ENCODE assay signal across 1 fruit fly cellular context in genomic region chrX:9456384-9456783, dm6.
TF ChIP-seq lines count a peak whose summit lies in the region.

No protein-coding gene starts in this region.

TF ChIP-seq in whole organism, embryonic, 481 proteins besides CTCF, POLR2A, EP300 and RAD21 (continued from another document):
- TF ChIP-seq Blimp-1 (GFP tag; optimal IDR thresholded peaks at IDR 0.05; lab: Kevin White, UChicago) (peak; percentile 6), CG11696 (GFP tag; IDR thresholded peaks at IDR 0.05; lab: Robert Waterston, UW) (no peak), CG2712 (tag; optimal IDR thresholded peaks at IDR 0.05; lab: Kevin White, UChicago) (peak; percentile 6), stc (GFP tag; IDR thresholded peaks at IDR 0.05; lab: Robert Waterston, UW) (no peak), Taf1 (GFP tag; IDR thresholded peaks at IDR 0.05; lab: Robert Waterston, UW) (no peak), HLH3B (GFP tag; IDR thresholded peaks at IDR 0.05; lab: Robert Waterston, UW) (no peak), vvl (GFP tag; IDR thresholded peaks at IDR 0.05; lab: Robert Waterston, UW) (no peak), her (GFP tag; optimal IDR thresholded peaks at IDR 0.05; lab: Kevin White, UChicago) (no peak), phol (tag; optimal IDR thresholded peaks at IDR 0.05; lab: Kevin White, UChicago) (peak; percentile 16), grau (tag; optimal IDR thresholded peaks at IDR 0.05; lab: Kevin White, UChicago) (peak; percentile 69), B-H1 (GFP tag; IDR thresholded peaks at IDR 0.05; lab: Robert Waterston, UW) (no peak), gfzf (GFP tag; optimal IDR thresholded peaks at IDR 0.05; lab: Kevin White, UChicago) (no peak), CG8281 (tag; optimal IDR thresholded peaks at IDR 0.05; lab: Kevin White, UChicago) (no peak), slp2 (GFP tag; optimal IDR thresholded peaks at IDR 0.05; lab: Kevin White, UChicago) (no peak), CG16813 (GFP tag; IDR thresholded peaks at IDR 0.05; lab: Robert Waterston, UW; ENCODE audit: partially characterized antibody) (no peak), Ada2b (GFP tag; IDR thresholded peaks at IDR 0.05; lab: Robert Waterston, UW) (no peak), CoRest (tag; optimal IDR thresholded peaks at IDR 0.05; lab: Kevin White, UChicago) (peak; percentile 4), sd (tag; optimal IDR thresholded peaks at IDR 0.05; lab: Kevin White, UChicago) (peak; percentile 12), pum (GFP tag; optimal IDR thresholded peaks at IDR 0.05; lab: Kevin White, UChicago) (no peak), lov (optimal IDR thresholded peaks at IDR 0.05; lab: Kevin White, UChicago) (no peak), lov (GFP tag; IDR thresholded peaks at IDR 0.05; lab: Robert Waterston, UW) (no peak), Dad (GFP tag; optimal IDR thresholded peaks at IDR 0.05; lab: Kevin White, UChicago) (no peak), CG7745 (tag; optimal IDR thresholded peaks at IDR 0.05; lab: Kevin White, UChicago) (no peak), ro (GFP tag; IDR thresholded peaks at IDR 0.05; lab: Robert Waterston, UW) (no peak), Sry-β (GFP tag; optimal IDR thresholded peaks at IDR 0.05; lab: Kevin White, UChicago) (no peak), CG17361 (GFP tag; IDR thresholded peaks at IDR 0.05; lab: Robert Waterston, UW) (peak; percentile 33; the same call in 1 of the 3 replicates), MESR4 (GFP tag; optimal IDR thresholded peaks at IDR 0.05; lab: Kevin White, UChicago) (no peak), CG15269 (tag; optimal IDR thresholded peaks at IDR 0.05; lab: Kevin White, UChicago) (peak; percentile 17), ewg (GFP tag; optimal IDR thresholded peaks at IDR 0.05; lab: Kevin White, UChicago) (no peak), twi (tag; optimal IDR thresholded peaks at IDR 0.05; lab: Kevin White, UChicago) (no peak), dmrt99B (tag; optimal IDR thresholded peaks at IDR 0.05; lab: Kevin White, UChicago) (peak; percentile 25)
